Fruit fly (Drosophila melanogaster) whole organism, embryonic: Measurements from ENCODE around the gene Miga.

ENCODE experiments used
- Awh ChIP-seq: fragments of 200-800 bp; sonication (Bioruptor generic); IDR thresholded peaks from 2 replicates; pipeline ENCODE4, ENCODE4 v1.3.6; 2022; ENCODE audit warnings: missing biosample characterization, missing genetic modification characterization
- CG10147 ChIP-seq: fragments of 200-800 bp; sonication (Bioruptor generic); optimal IDR thresholded peaks from 2 replicates; lab custom pipeline; 2019; ENCODE audit warnings: missing biosample characterization, mild to moderate bottlenecking, missing genetic modification characterization, moderate library complexity
- CG10274 ChIP-seq: fragments of 200-800 bp; sonication (Bioruptor generic); optimal IDR thresholded peaks from 3 replicates; lab custom pipeline; 2017; ENCODE audit warnings: missing biosample characterization, mild to moderate bottlenecking, missing genetic modification characterization
- CG11398 ChIP-seq: fragments of 200-800 bp; sonication (Bioruptor generic); optimal IDR thresholded peaks from 2 replicates; lab custom pipeline; 2016; ENCODE audit warnings: missing biosample characterization, missing genetic modification characterization
- CG11504 ChIP-seq: fragments of 200-800 bp; sonication (Bioruptor generic); optimal IDR thresholded peaks from 3 replicates; lab custom pipeline; 2019; ENCODE audit warnings: missing biosample characterization, mild to moderate bottlenecking, missing genetic modification characterization, moderate library complexity
- CG12236 ChIP-seq: fragments of 200-800 bp; sonication (Bioruptor generic); optimal IDR thresholded peaks from 2 replicates; lab custom pipeline; 2016; ENCODE audit warnings: missing biosample characterization, missing genetic modification characterization
- CG15479 ChIP-seq: fragments of 200-800 bp; sonication (Bioruptor generic); optimal IDR thresholded peaks from 3 replicates; lab custom pipeline; 2019; ENCODE audit warnings: missing biosample characterization, mild to moderate bottlenecking, missing genetic modification characterization, moderate library complexity
- CG17359 ChIP-seq: fragments of 200-800 bp; sonication (Bioruptor generic); optimal IDR thresholded peaks from 3 replicates; lab custom pipeline; 2018; ENCODE audit warnings: missing biosample characterization, mild to moderate bottlenecking, missing genetic modification characterization, moderate library complexity
- CG30403 ChIP-seq: fragments of 200-800 bp; sonication (Bioruptor generic); optimal IDR thresholded peaks from 3 replicates; lab custom pipeline; 2016; ENCODE audit warnings: missing biosample characterization, missing genetic modification characterization
- CG3065 ChIP-seq: fragments of 200-800 bp; sonication (Bioruptor generic); optimal IDR thresholded peaks from 2 replicates; lab custom pipeline; 2016; ENCODE audit warnings: missing biosample characterization, missing genetic modification characterization
- CG32772 ChIP-seq: fragments of 200-800 bp; sonication (Bioruptor generic); IDR thresholded peaks from 2 replicates; pipeline ENCODE4 v1.3.6; 2022; ENCODE audit warnings: missing biosample characterization, missing genetic modification characterization
- CG33557 ChIP-seq: fragments of 200-800 bp; sonication (Bioruptor generic); optimal IDR thresholded peaks from 2 replicates; lab custom pipeline; 2019; ENCODE audit warnings: missing biosample characterization, mild to moderate bottlenecking, missing genetic modification characterization, moderate library complexity
- CG3407 ChIP-seq: fragments of 200-800 bp; sonication (Bioruptor generic); optimal IDR thresholded peaks from 2 replicates; lab custom pipeline; 2018; ENCODE audit warnings: missing biosample characterization, mild to moderate bottlenecking, missing genetic modification characterization
- CG42726 ChIP-seq: fragments of 200-800 bp; sonication (Bioruptor generic); IDR thresholded peaks from 2 replicates; pipeline ENCODE4 v1.3.6; 2022; ENCODE audit warnings: missing biosample characterization, missing genetic modification characterization; ENCODE audit not compliant: partially characterized antibody
- CG6175 ChIP-seq: fragments of 200-800 bp; sonication (Bioruptor generic); IDR thresholded peaks from 3 replicates; pipeline ENCODE4 v1.3.6; 2022; ENCODE audit warnings: missing biosample characterization, missing genetic modification characterization
- CG7987 ChIP-seq: fragments of 200-800 bp; sonication (Bioruptor generic); optimal IDR thresholded peaks from 2 replicates; lab custom pipeline; 2018; ENCODE audit warnings: missing biosample characterization, mild to moderate bottlenecking, missing genetic modification characterization, moderate library complexity
- CG8924 ChIP-seq: fragments of 200-800 bp; optimal IDR thresholded peaks from 3 replicates; lab custom pipeline; 2019; ENCODE audit warnings: missing biosample characterization, mild to moderate bottlenecking, missing genetic modification characterization, moderate library complexity
- CG9215 ChIP-seq: fragments of 200-800 bp; sonication (Bioruptor generic); IDR thresholded peaks from 2 replicates; pipeline ENCODE4 v1.3.6; 2022; ENCODE audit warnings: missing biosample characterization, missing genetic modification characterization
- Dad ChIP-seq: fragments of 200-800 bp; sonication (Bioruptor generic); optimal IDR thresholded peaks from 3 replicates; lab custom pipeline; 2016; ENCODE audit warnings: missing biosample characterization, missing genetic modification characterization
- E2f2 ChIP-seq: fragments of 200-800 bp; sonication (Bioruptor generic); IDR thresholded peaks from 2 replicates; pipeline ENCODE4 v1.3.6; 2022; ENCODE audit warnings: missing biosample characterization, missing genetic modification characterization
- Fer3 ChIP-seq: fragments of 200-800 bp; sonication (Bioruptor generic); optimal IDR thresholded peaks from 2 replicates; lab custom pipeline; 2018; ENCODE audit warnings: missing biosample characterization, mild to moderate bottlenecking, missing genetic modification characterization, moderate library complexity
- HHEX ChIP-seq: fragments of 200-800 bp; sonication (Bioruptor generic); optimal IDR thresholded peaks from 3 replicates; lab custom pipeline; 2017; ENCODE audit warnings: missing biosample characterization, mild to moderate bottlenecking, missing genetic modification characterization, missing genetic modification reagents
- HLHmδ ChIP-seq: fragments of 200-800 bp; sonication (Bioruptor generic); optimal IDR thresholded peaks from 2 replicates; lab custom pipeline; 2018; ENCODE audit warnings: missing biosample characterization, mild to moderate bottlenecking, missing genetic modification characterization, moderate library complexity
- HmgD ChIP-seq: fragments of 200-800 bp; sonication (Bioruptor generic); optimal IDR thresholded peaks from 3 replicates; lab custom pipeline; 2016; ENCODE audit warnings: missing biosample characterization, missing genetic modification characterization
- Lhr ChIP-seq: fragments of 200-800 bp; sonication (Bioruptor generic); optimal IDR thresholded peaks from 3 replicates; lab custom pipeline; 2017; ENCODE audit warnings: mild to moderate bottlenecking, missing biosample characterization, missing genetic modification reagents, missing genetic modification characterization
- Meics ChIP-seq: fragments of 200-800 bp; sonication (Bioruptor generic); optimal IDR thresholded peaks from 2 replicates; lab custom pipeline; 2017; ENCODE audit warnings: missing biosample characterization, mild to moderate bottlenecking, missing genetic modification characterization
- Myb ChIP-seq: fragments of 200-800 bp; sonication (Bioruptor generic); optimal IDR thresholded peaks from 2 replicates; lab custom pipeline; 2016; ENCODE audit warnings: missing biosample characterization, missing genetic modification characterization
- Nf-YA ChIP-seq: fragments of 200-800 bp; sonication (Bioruptor generic); IDR thresholded peaks from 2 replicates; pipeline ENCODE4 v1.3.6; 2022; ENCODE audit warnings: missing biosample characterization, missing genetic modification characterization
- Stat92E ChIP-seq, 3 experiments: fragments of >200 bp in 2 of 3; fragments of 200-800 bp in 1 of 3; sonication (Bioruptor generic) in 1 of 3; optimal IDR thresholded peaks; 2 replicates each; lab custom pipeline; 2017 to 2019; ENCODE audit warnings: missing biosample characterization in 3 of 3, missing genetic modification characterization in 3 of 3, mild to moderate bottlenecking in 1 of 3, moderate library complexity in 1 of 3
- TFAM ChIP-seq: fragments of 200-800 bp; sonication (Bioruptor generic); optimal IDR thresholded peaks from 2 replicates; lab custom pipeline; 2017; ENCODE audit warnings: missing biosample characterization, missing genetic modification characterization, inconsistent platforms
- Vsx1 ChIP-seq: fragments of 200-800 bp; sonication (Bioruptor generic); optimal IDR thresholded peaks from 2 replicates; lab custom pipeline; 2017; ENCODE audit warnings: missing biosample characterization, mild to moderate bottlenecking, missing genetic modification characterization, missing genetic modification reagents
- YL-1 ChIP-seq: fragments of 200-800 bp; sonication (Bioruptor generic); optimal IDR thresholded peaks from 3 replicates; lab custom pipeline; 2017; ENCODE audit warnings: missing biosample characterization, mild to moderate bottlenecking, missing genetic modification characterization
- ato ChIP-seq: fragments of 200-800 bp; sonication (Bioruptor generic); IDR thresholded peaks from 2 replicates; pipeline ENCODE4 v1.3.6; 2022; ENCODE audit warnings: missing biosample characterization, missing genetic modification characterization; ENCODE audit not compliant: partially characterized antibody
- chm ChIP-seq: fragments of 200-800 bp; sonication (Bioruptor generic); IDR thresholded peaks from 2 replicates; pipeline ENCODE4 v1.3.6; 2022; ENCODE audit warnings: missing biosample characterization, missing genetic modification characterization
- croc ChIP-seq: fragments of 200-800 bp; sonication (Bioruptor generic); conservative IDR thresholded peaks from 3 replicates; pipeline ENCODE4 v1.3.6; 2022; ENCODE audit warnings: missing biosample characterization, missing genetic modification characterization
- gce ChIP-seq: fragments of 200-800 bp; sonication (Bioruptor generic); IDR thresholded peaks from 3 replicates; pipeline ENCODE4 v1.3.6; 2022; ENCODE audit warnings: missing biosample characterization, missing genetic modification characterization
- hbn ChIP-seq: fragments of 200-800 bp; sonication (Bioruptor generic); IDR thresholded peaks from 2 replicates; pipeline ENCODE4 v1.3.6; 2022; ENCODE audit warnings: missing biosample characterization, missing genetic modification characterization; ENCODE audit not compliant: partially characterized antibody
- ken ChIP-seq: fragments of 200-800 bp; sonication (Bioruptor generic); IDR thresholded peaks from 3 replicates; pipeline ENCODE4 v1.3.6; 2022; ENCODE audit warnings: missing biosample characterization, missing genetic modification characterization
- klu ChIP-seq: fragments of 200-800 bp; sonication (Bioruptor generic); IDR thresholded peaks from 2 replicates; pipeline ENCODE4 v1.3.6; 2022; ENCODE audit warnings: missing biosample characterization, missing genetic modification characterization
- nom ChIP-seq: fragments of 200-800 bp; sonication (Bioruptor generic); optimal IDR thresholded peaks from 2 replicates; lab custom pipeline; 2017; ENCODE audit warnings: missing biosample characterization, missing genetic modification characterization, mild to moderate bottlenecking, moderate library complexity, missing genetic modification reagents
- odd ChIP-seq: fragments of 200-800 bp; sonication (Bioruptor generic); optimal IDR thresholded peaks from 2 replicates; lab custom pipeline; 2017; ENCODE audit warnings: missing biosample characterization, mild to moderate bottlenecking, missing genetic modification characterization
- rib ChIP-seq: fragments of 200-800 bp; sonication (Bioruptor generic); IDR thresholded peaks from 2 replicates; pipeline ENCODE4 v1.3.6; 2022; ENCODE audit warnings: missing biosample characterization, missing genetic modification characterization
- sna ChIP-seq: fragments of 200-800 bp; sonication (Bioruptor generic); IDR thresholded peaks from 2 replicates; pipeline ENCODE4 v1.3.6; 2022; ENCODE audit warnings: missing biosample characterization, missing genetic modification characterization; ENCODE audit not compliant: partially characterized antibody
- sqz ChIP-seq: fragments of 200-800 bp; sonication (Bioruptor generic); optimal IDR thresholded peaks from 3 replicates; lab custom pipeline; 2018; ENCODE audit warnings: missing biosample characterization, mild to moderate bottlenecking, missing genetic modification characterization
- vnd ChIP-seq: fragments of 200-800 bp; sonication (Bioruptor generic); IDR thresholded peaks from 3 replicates; pipeline ENCODE4 v1.3.6; 2022; ENCODE audit warnings: missing biosample characterization, missing genetic modification characterization; ENCODE audit not compliant: partially characterized antibody
- vvl ChIP-seq: fragments of 200-800 bp; sonication (Bioruptor generic); IDR thresholded peaks from 2 replicates; pipeline ENCODE4 v1.3.6; 2022; ENCODE audit warnings: missing biosample characterization, missing genetic modification characterization
- zf30C ChIP-seq: fragments of 200-800 bp; sonication (Bioruptor generic); optimal IDR thresholded peaks from 3 replicates; lab custom pipeline; 2018; ENCODE audit warnings: missing biosample characterization, mild to moderate bottlenecking, missing genetic modification characterization

The Miga gene

dm6 chrX:8398177-8399018 lies 39.2 kb downstream of the Miga start, which contains the start of gene CG10555 (continued):
- TF ChIP-seq CG10147 (peak; percentile 69), Awh (GFP tag; lab: Robert Waterston, UW) (peak; percentile 63), Lhr (GFP tag; lab: Kevin White, UChicago) (peak; percentile 41), odd (GFP tag; lab: Kevin White, UChicago) (no peak), HHEX (peak; percentile 59), CG6175 (GFP tag; lab: Robert Waterston, UW) (peak; percentile 70; the same call in 1 of the 3 replicates), CG9215 (GFP tag; lab: Robert Waterston, UW) (peak; percentile 85), croc (peak; percentile 91), gce (GFP tag; lab: Robert Waterston, UW) (peak; percentile 63; the same call in 1 of the 3 replicates), HLHmδ (GFP tag; lab: Kevin White, UChicago) (no peak), E2f2 (GFP tag; lab: Robert Waterston, UW) (peak; percentile 62), YL-1 (GFP tag; lab: Kevin White, UChicago) (no peak), chm (peak; percentile 85), CG11504 (peak; percentile 64), CG3065 (peak; percentile 14), ato (peak; percentile 62; the same call in 1 of the 2 replicates), CG15479 (GFP tag; lab: Kevin White, UChicago) (peak; percentile 66), CG42726 (GFP tag; lab: Robert Waterston, UW) (peak; percentile 56; the same call in 1 of the 2 replicates), hbn (GFP tag; lab: Robert Waterston, UW) (peak; percentile 28; the same call in 1 of the 2 replicates), Fer3 (tag; lab: Kevin White, UChicago) (peak; percentile 81), Stat92E (GFP tag; optimal IDR thresholded peaks at IDR 0.05; lab: Kevin White, UChicago) (no peak), CG30403 (GFP tag; lab: Kevin White, UChicago) (peak; percentile 96), nom (GFP tag; lab: Kevin White, UChicago) (no peak), TFAM (GFP tag; lab: Kevin White, UChicago) (no peak), sqz (GFP tag; lab: Kevin White, UChicago) (no peak), CG10274 (peak; percentile 58), CG8924 (tag; lab: Kevin White, UChicago) (peak; percentile 81), CG17359 (tag; lab: Kevin White, UChicago) (peak; percentile 57), Meics (GFP tag; lab: Kevin White, UChicago) (peak; percentile 78), CG33557 (GFP tag; lab: Kevin White, UChicago) (peak; percentile 66), vvl (GFP tag; lab: Robert Waterston, UW) (peak; percentile 85), Dad (GFP tag; lab: Kevin White, UChicago) (peak; percentile 78), vnd (GFP tag; lab: Robert Waterston, UW) (peak; percentile 83), Myb (GFP tag; lab: Kevin White, UChicago) (peak; percentile 80), CG3407 (GFP tag; lab: Kevin White, UChicago) (peak; percentile 58), CG7987 (peak; percentile 42), zf30C (GFP tag; lab: Kevin White, UChicago) (no peak), klu (GFP tag; lab: Robert Waterston, UW) (peak; percentile 75), sna (GFP tag; lab: Robert Waterston, UW) (peak; percentile 75), rib (no peak), HmgD (GFP tag; lab: Kevin White, UChicago) (peak; percentile 70), Nf-YA (GFP tag; lab: Robert Waterston, UW) (no peak; the same call in 1 of the 2 replicates), Vsx1 (GFP tag; lab: Kevin White, UChicago) (no peak), CG12236 (GFP tag; lab: Kevin White, UChicago) (peak; percentile 70), ken (peak; percentile 96), CG11398 (peak; percentile 66), CG32772 (peak; percentile 89)
